Worm (Caenorhabditis elegans) whole organism, L4 larva: Measurements from ENCODE around the gene sru-1.

Source experiments
- ceh-20 ChIP-seq: fragments of 200-800 bp; sonication (Bioruptor generic); IDR thresholded peaks from 2 replicates; pipeline ENCODE4 v1.3.6; 2022; ENCODE audit warnings: missing genetic modification reagents, missing genetic modification characterization, missing compliant biosample characterization
- lin-39 ChIP-seq: fragments of 150-350 bp; optimal IDR thresholded peaks from 2 replicates; lab custom pipeline; 2014; ENCODE audit warnings: missing biosample characterization, missing genetic modification reagents, missing genetic modification characterization
- lsy-2 ChIP-seq, 2 experiments: fragments of 150-350 bp in 1 of 2; sonication (generic microtip) in 1 of 2; optimal IDR thresholded peaks; 2 replicates each; lab custom pipeline; 2014 to 2017; ENCODE audit warnings: missing biosample characterization in 2 of 2, missing genetic modification characterization in 2 of 2
- pha-4 ChIP-seq, 2 experiments: fragments of 150-350 bp in 1 of 2; fragments of 200-800 bp in 1 of 2; sonication (Bioruptor generic) in 1 of 2; IDR thresholded peaks in 1 of 2; optimal IDR thresholded peaks in 1 of 2; 2 replicates each; pipeline versions ENCODE4 v1.3.6 to Lab custom; 2014 to 2022; ENCODE audit warnings: missing genetic modification characterization in 2 of 2, missing genetic modification reagents in 2 of 2, missing biosample characterization in 1 of 2, missing compliant biosample characterization in 1 of 2
- vab-7 ChIP-seq: fragments of 200-800 bp; sonication (Bioruptor generic); IDR thresholded peaks from 2 replicates; pipeline ENCODE4 v1.3.6; 2022; ENCODE audit warnings: missing genetic modification reagents, missing genetic modification characterization, missing compliant biosample characterization

DNA sequence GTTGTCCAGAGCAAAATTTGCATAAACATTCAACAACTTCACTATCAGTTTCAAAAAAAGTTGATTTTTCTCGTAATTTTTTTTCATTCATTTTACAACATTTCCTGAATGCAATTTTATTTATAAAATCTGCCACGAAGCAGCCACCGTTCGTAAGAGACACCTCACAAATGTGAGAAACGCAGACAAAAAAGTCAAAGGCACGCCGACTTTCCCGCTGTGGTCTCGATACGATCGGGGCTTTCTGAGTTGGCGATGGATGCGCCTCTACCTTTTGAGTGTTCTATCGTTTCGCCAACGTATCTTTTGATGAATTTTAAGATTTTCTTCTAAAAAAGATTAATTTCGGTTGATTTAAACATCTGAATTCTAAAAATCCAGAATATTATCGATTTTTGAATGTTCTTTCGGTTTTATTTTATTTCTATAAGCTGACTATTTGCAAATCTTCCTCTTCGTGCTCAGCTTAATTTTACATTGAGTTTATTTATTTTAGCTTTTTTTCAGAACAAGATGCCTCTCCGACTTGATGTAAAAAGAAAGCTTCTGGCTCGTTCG, 29.1 kb upstream of the sru-1 start, which contains the start of gene copb-2:
- TF ChIP-seq lin-39 (tag; lab: Kevin White, UChicago), result no peak
- no peak for TF ChIP-seq pha-4 (GFP tag; IDR thresholded peaks at IDR 0.05; lab: Robert Waterston, UW)
- no peak for TF ChIP-seq pha-4 (tag; optimal IDR thresholded peaks at IDR 0.05; lab: Kevin White, UChicago)
- TF ChIP-seq vab-7 (GFP tag; lab: Robert Waterston, UW), result no peak
- no peak for TF ChIP-seq ceh-20 (GFP tag; lab: Robert Waterston, UW)
- no peak for TF ChIP-seq lsy-2 (tag; optimal IDR thresholded peaks at IDR 0.05; lab: Kevin White, UChicago)
